Fruit fly (Drosophila melanogaster) whole organism, embryonic: ENCODE results near the gene CG42553.
A peak's percentile ranks its signal among the peaks of the same experiment; 100 is the strongest.

Source experiments
- Atf6 ChIP-seq: fragments of 200-800 bp; sonication (Bioruptor generic); IDR thresholded peaks from 2 replicates; pipeline ENCODE4 v1.3.6; 2022; ENCODE audit warnings: missing biosample characterization, missing genetic modification characterization
- Awh ChIP-seq: fragments of 200-800 bp; sonication (Bioruptor generic); IDR thresholded peaks from 2 replicates; pipeline ENCODE4, ENCODE4 v1.3.6; 2022; ENCODE audit warnings: missing biosample characterization, missing genetic modification characterization
- Blimp-1 ChIP-seq: fragments of 200-800 bp; sonication (Bioruptor generic); optimal IDR thresholded peaks from 3 replicates; lab custom pipeline; 2018; ENCODE audit warnings: missing biosample characterization, missing genetic modification characterization, mild to moderate bottlenecking, moderate library complexity, missing genetic modification reagents
- C15 ChIP-seq: fragments of 200-800 bp; sonication (Bioruptor generic); IDR thresholded peaks from 3 replicates; pipeline ENCODE4 v1.3.6; 2022; ENCODE audit warnings: missing biosample characterization, missing genetic modification characterization
- CG14860 ChIP-seq: fragments of 200-800 bp; sonication (Bioruptor generic); IDR thresholded peaks from 3 replicates; pipeline ENCODE4 v1.3.6; 2022; ENCODE audit warnings: missing biosample characterization, missing genetic modification characterization; ENCODE audit not compliant: partially characterized antibody
- CG1602 ChIP-seq: fragments of 200-800 bp; sonication (Bioruptor generic); optimal IDR thresholded peaks from 3 replicates; lab custom pipeline; 2016; ENCODE audit warnings: missing biosample characterization, missing genetic modification characterization
- CG16813 ChIP-seq: fragments of 200-800 bp; sonication (Bioruptor generic); IDR thresholded peaks from 3 replicates; pipeline ENCODE4 v1.3.6; 2022; ENCODE audit warnings: missing biosample characterization, missing genetic modification characterization; ENCODE audit not compliant: partially characterized antibody
- CG17328 ChIP-seq: fragments of 200-800 bp; sonication (Bioruptor generic); IDR thresholded peaks from 2 replicates; pipeline ENCODE4 v1.3.6; 2022; ENCODE audit warnings: missing biosample characterization, missing genetic modification characterization
- CG18619 ChIP-seq: fragments of 200-800 bp; sonication (Bioruptor generic); optimal IDR thresholded peaks from 3 replicates; lab custom pipeline; 2017; ENCODE audit warnings: missing biosample characterization, mild to moderate bottlenecking, missing genetic modification characterization
- CG18764 ChIP-seq: fragments of 200-800 bp; sonication (Bioruptor generic); optimal IDR thresholded peaks from 3 replicates; lab custom pipeline; 2016; ENCODE audit warnings: missing biosample characterization, missing genetic modification characterization
- CG2116 ChIP-seq: fragments of 200-800 bp; sonication (Bioruptor generic); optimal IDR thresholded peaks from 3 replicates; lab custom pipeline; 2018; ENCODE audit warnings: missing biosample characterization, mild to moderate bottlenecking, missing genetic modification characterization
- CG2678 ChIP-seq: fragments of 200-800 bp; sonication (Bioruptor generic); optimal IDR thresholded peaks from 3 replicates; lab custom pipeline; 2019; ENCODE audit warnings: missing biosample characterization, mild to moderate bottlenecking, missing genetic modification characterization, moderate library complexity
- CG3065 ChIP-seq: fragments of 200-800 bp; sonication (Bioruptor generic); optimal IDR thresholded peaks from 2 replicates; lab custom pipeline; 2016; ENCODE audit warnings: missing biosample characterization, missing genetic modification characterization
- CG31441 ChIP-seq: fragments of 200-800 bp; sonication (Bioruptor generic); IDR thresholded peaks from 2 replicates; pipeline ENCODE4 v1.3.6; 2022; ENCODE audit warnings: missing biosample characterization, missing genetic modification characterization
- CG32772 ChIP-seq: fragments of 200-800 bp; sonication (Bioruptor generic); IDR thresholded peaks from 2 replicates; pipeline ENCODE4 v1.3.6; 2022; ENCODE audit warnings: missing biosample characterization, missing genetic modification characterization
- CG34422 ChIP-seq: fragments of 200-800 bp; sonication (Bioruptor generic); IDR thresholded peaks from 3 replicates; pipeline ENCODE4 v1.3.6; 2022; ENCODE audit warnings: missing biosample characterization, missing genetic modification characterization
- CG4617 ChIP-seq: fragments of 200-800 bp; sonication (Bioruptor generic); optimal IDR thresholded peaks from 3 replicates; lab custom pipeline; 2016; ENCODE audit warnings: missing biosample characterization, missing genetic modification characterization, borderline replicate concordance
- CG7357 ChIP-seq: fragments of 200-800 bp; sonication (Bioruptor generic); IDR thresholded peaks from 3 replicates; pipeline ENCODE4 v1.3.6; 2022; ENCODE audit warnings: missing biosample characterization, missing genetic modification characterization
- CG8359 ChIP-seq: fragments of 200-800 bp; sonication (Bioruptor generic); optimal IDR thresholded peaks from 2 replicates; lab custom pipeline; 2017; ENCODE audit warnings: missing biosample characterization, mild to moderate bottlenecking, missing genetic modification characterization, borderline replicate concordance
- CG8478 ChIP-seq: fragments of >200 bp; optimal IDR thresholded peaks from 2 replicates; lab custom pipeline; 2018
- CG8924 ChIP-seq: fragments of 200-800 bp; optimal IDR thresholded peaks from 3 replicates; lab custom pipeline; 2019; ENCODE audit warnings: missing biosample characterization, mild to moderate bottlenecking, missing genetic modification characterization, moderate library complexity
- Dbx ChIP-seq: fragments of 200-800 bp; sonication (Bioruptor generic); IDR thresholded peaks from 3 replicates; pipeline ENCODE4 v1.3.6; 2022; ENCODE audit warnings: missing biosample characterization, missing genetic modification characterization
- Deaf1 ChIP-seq: fragments of 200-800 bp; optimal IDR thresholded peaks from 3 replicates; lab custom pipeline; 2019; ENCODE audit warnings: missing biosample characterization, mild to moderate bottlenecking, missing genetic modification characterization, moderate library complexity
- Doc3 ChIP-seq: fragments of 200-800 bp; sonication (Bioruptor generic); IDR thresholded peaks from 3 replicates; pipeline ENCODE4 v1.3.6; 2022; ENCODE audit warnings: missing biosample characterization, missing genetic modification characterization; ENCODE audit not compliant: partially characterized antibody
- Dp ChIP-seq: fragments of 200-800 bp; sonication (Bioruptor generic); optimal IDR thresholded peaks from 2 replicates; lab custom pipeline; 2018; ENCODE audit warnings: missing biosample characterization, mild to moderate bottlenecking, missing genetic modification characterization, moderate library complexity
- H2.0 ChIP-seq: fragments of 200-800 bp; sonication (Bioruptor generic); IDR thresholded peaks from 2 replicates; pipeline ENCODE4 v1.3.6; 2022; ENCODE audit warnings: missing biosample characterization, missing genetic modification characterization
- HLHmδ ChIP-seq: fragments of 200-800 bp; sonication (Bioruptor generic); optimal IDR thresholded peaks from 2 replicates; lab custom pipeline; 2018; ENCODE audit warnings: missing biosample characterization, mild to moderate bottlenecking, missing genetic modification characterization, moderate library complexity
- Hey ChIP-seq: fragments of 200-800 bp; sonication (Bioruptor generic); optimal IDR thresholded peaks from 3 replicates; lab custom pipeline; 2018; ENCODE audit warnings: missing biosample characterization, mild to moderate bottlenecking, missing genetic modification characterization
- HmgD ChIP-seq: fragments of 200-800 bp; sonication (Bioruptor generic); optimal IDR thresholded peaks from 3 replicates; lab custom pipeline; 2016; ENCODE audit warnings: missing biosample characterization, missing genetic modification characterization
- Hmr ChIP-seq: fragments of 200-800 bp; sonication (Bioruptor generic); optimal IDR thresholded peaks from 3 replicates; lab custom pipeline; 2017; ENCODE audit warnings: mild to moderate bottlenecking, missing biosample characterization, missing genetic modification reagents, missing genetic modification characterization
- Hmx ChIP-seq: fragments of 200-800 bp; sonication (Bioruptor generic); optimal IDR thresholded peaks from 2 replicates; lab custom pipeline; 2016; ENCODE audit warnings: missing biosample characterization, missing genetic modification characterization
- Max ChIP-seq: fragments of 200-800 bp; sonication (Bioruptor generic); optimal IDR thresholded peaks from 2 replicates; lab custom pipeline; 2016; ENCODE audit warnings: missing biosample characterization, mild to moderate bottlenecking, missing genetic modification characterization
- Nf-YA ChIP-seq: fragments of 200-800 bp; sonication (Bioruptor generic); IDR thresholded peaks from 2 replicates; pipeline ENCODE4 v1.3.6; 2022; ENCODE audit warnings: missing biosample characterization, missing genetic modification characterization
- Nf-YC ChIP-seq: fragments of 200-800 bp; optimal IDR thresholded peaks from 3 replicates; lab custom pipeline; 2019; ENCODE audit warnings: missing biosample characterization, mild to moderate bottlenecking, missing genetic modification characterization, moderate library complexity
- ac ChIP-seq: fragments of 200-800 bp; sonication (Bioruptor generic); optimal IDR thresholded peaks from 3 replicates; lab custom pipeline; 2017; ENCODE audit warnings: missing biosample characterization, mild to moderate bottlenecking, missing genetic modification characterization
- al ChIP-seq: fragments of 200-800 bp; sonication (Bioruptor generic); IDR thresholded peaks from 2 replicates; pipeline ENCODE4 v1.3.6; 2022; ENCODE audit warnings: missing biosample characterization, missing genetic modification characterization
- chn ChIP-seq: fragments of 200-800 bp; sonication (Bioruptor generic); optimal IDR thresholded peaks from 2 replicates; lab custom pipeline; 2016; ENCODE audit warnings: missing biosample characterization, missing genetic modification characterization
- crol ChIP-seq: fragments of 200-800 bp; sonication (Bioruptor generic); IDR thresholded peaks from 2 replicates; pipeline ENCODE4 v1.3.6; 2022; ENCODE audit warnings: missing biosample characterization, missing genetic modification characterization
- dmrt99B ChIP-seq: fragments of 200-800 bp; sonication (Bioruptor generic); optimal IDR thresholded peaks from 2 replicates; lab custom pipeline; 2018; ENCODE audit warnings: missing biosample characterization, mild to moderate bottlenecking, missing genetic modification characterization, moderate library complexity
- dpn ChIP-seq, 2 experiments: fragments of 200-800 bp; sonication (Bioruptor generic); optimal IDR thresholded peaks; 3 replicates each; lab custom pipeline; 2016; ENCODE audit warnings: missing biosample characterization in 2 of 2, missing genetic modification characterization in 2 of 2
- esg ChIP-seq: fragments of 200-800 bp; sonication (Bioruptor generic); conservative IDR thresholded peaks from 2 replicates; pipeline ENCODE4 v1.3.6; 2022; ENCODE audit warnings: missing biosample characterization, missing genetic modification characterization
- exex ChIP-seq: fragments of 200-800 bp; sonication (Bioruptor generic); optimal IDR thresholded peaks from 4 replicates; lab custom pipeline; 2018; ENCODE audit warnings: missing biosample characterization, mild to moderate bottlenecking, missing genetic modification characterization, moderate library complexity
- eyg ChIP-seq: fragments of 200-800 bp; sonication (Bioruptor generic); optimal IDR thresholded peaks from 3 replicates; lab custom pipeline; 2016; ENCODE audit warnings: missing biosample characterization, missing genetic modification characterization
- jing ChIP-seq: fragments of 200-800 bp; sonication (Bioruptor generic); optimal IDR thresholded peaks from 2 replicates; lab custom pipeline; 2018; ENCODE audit warnings: missing biosample characterization, mild to moderate bottlenecking, missing genetic modification characterization
- knrl ChIP-seq: fragments of 200-800 bp; sonication (Bioruptor generic); IDR thresholded peaks from 3 replicates; pipeline ENCODE4 v1.3.6; 2022; ENCODE audit warnings: missing biosample characterization, missing genetic modification characterization; ENCODE audit not compliant: partially characterized antibody
- ranshi ChIP-seq: fragments of 200-800 bp; sonication (Bioruptor generic); IDR thresholded peaks from 2 replicates; pipeline ENCODE4 v1.3.6; 2022; ENCODE audit warnings: missing biosample characterization, missing genetic modification characterization
- tna ChIP-seq: fragments of 200-800 bp; sonication (Bioruptor generic); IDR thresholded peaks from 2 replicates; pipeline ENCODE4 v1.3.6; 2022; ENCODE audit warnings: missing biosample characterization, missing genetic modification characterization; ENCODE audit not compliant: partially characterized antibody
- twi ChIP-seq: fragments of 200-800 bp; optimal IDR thresholded peaks from 2 replicates; lab custom pipeline; 2019; ENCODE audit warnings: missing biosample characterization, mild to moderate bottlenecking, missing genetic modification characterization, moderate library complexity
- tx ChIP-seq: fragments of 200-800 bp; sonication (Bioruptor generic); optimal IDR thresholded peaks from 2 replicates; lab custom pipeline; 2016; ENCODE audit warnings: missing biosample characterization, missing genetic modification characterization
- vnd ChIP-seq: fragments of 200-800 bp; sonication (Bioruptor generic); IDR thresholded peaks from 3 replicates; pipeline ENCODE4 v1.3.6; 2022; ENCODE audit warnings: missing biosample characterization, missing genetic modification characterization; ENCODE audit not compliant: partially characterized antibody

Gene CG42553

dm6 chr3L:872389-872972, 38.6 kb downstream of the CG42553 start (continued):
- TF ChIP-seq CG16813 (peak; percentile 86), tna (GFP tag; lab: Robert Waterston, UW) (peak; percentile 56; the same call in 1 of the 2 replicates), Atf6 (GFP tag; lab: Robert Waterston, UW) (no peak), CG32772 (no peak), jing (no peak), al (GFP tag; lab: Robert Waterston, UW) (peak; percentile 41; the same call in 1 of the 2 replicates), chn (GFP tag; lab: Kevin White, UChicago) (peak; percentile 14), Hmr (GFP tag; lab: Kevin White, UChicago) (peak; percentile 32), eyg (GFP tag; lab: Kevin White, UChicago) (no peak), vnd (GFP tag; lab: Robert Waterston, UW) (peak; percentile 85), CG17328 (GFP tag; lab: Robert Waterston, UW) (no peak), CG2116 (GFP tag; lab: Kevin White, UChicago) (peak; percentile 47), dmrt99B (tag; lab: Kevin White, UChicago) (peak; percentile 7), HmgD (peak; percentile 67), CG8359 (GFP tag; lab: Kevin White, UChicago) (no peak), Max (GFP tag; lab: Kevin White, UChicago) (peak; percentile 38), tx (peak; percentile 34), Nf-YC (tag; lab: Kevin White, UChicago) (peak; percentile 44), CG8478 (lab: Kevin White, UChicago) (peak; percentile 85), CG14860 (GFP tag; lab: Robert Waterston, UW) (peak; percentile 80; the same call in 2 of the 3 replicates), Dp (GFP tag; lab: Kevin White, UChicago) (peak; percentile 42), ranshi (peak; percentile 26; the same call in 1 of the 2 replicates), Deaf1 (tag; lab: Kevin White, UChicago) (no peak), crol (GFP tag; lab: Robert Waterston, UW) (no peak), CG4617 (peak; percentile 56), Hmx (GFP tag; lab: Kevin White, UChicago) (no peak), Nf-YA (GFP tag; lab: Robert Waterston, UW) (no peak), CG31441 (GFP tag; lab: Robert Waterston, UW) (peak; percentile 9; the same call in 1 of the 2 replicates), CG18619 (GFP tag; lab: Kevin White, UChicago) (no peak), Awh (GFP tag; lab: Robert Waterston, UW) (no peak), CG1602 (GFP tag; lab: Kevin White, UChicago) (peak; percentile 21), H2.0 (GFP tag; lab: Robert Waterston, UW) (no peak), CG7357 (GFP tag; lab: Robert Waterston, UW) (no peak), twi (tag; lab: Kevin White, UChicago) (peak; percentile 15), Blimp-1 (peak; percentile 45), exex (tag; lab: Kevin White, UChicago) (peak; percentile 7), dpn (GFP tag; optimal IDR thresholded peaks at IDR 0.05; lab: Kevin White, UChicago) (peak; percentile 28 to 45), CG34422 (GFP tag; lab: Robert Waterston, UW) (peak; percentile 67), Hey (no peak), CG18764 (no peak), esg (GFP tag; lab: Robert Waterston, UW) (no peak), CG2678 (tag; lab: Kevin White, UChicago) (peak; percentile 51), Dbx (GFP tag; lab: Robert Waterston, UW) (0 out of 3 replicates have a peak, but pooled peaks have one; percentile 48), CG3065 (GFP tag; lab: Kevin White, UChicago) (no peak), Doc3 (GFP tag; lab: Robert Waterston, UW) (peak; percentile 77; the same call in 2 of the 3 replicates), HLHmδ (GFP tag; lab: Kevin White, UChicago) (no peak), ac (GFP tag; lab: Kevin White, UChicago) (no peak), CG8924 (peak; percentile 20), C15 (GFP tag; lab: Robert Waterston, UW) (no peak), knrl (GFP tag; lab: Robert Waterston, UW) (peak; percentile 89; the same call in 2 of the 3 replicates)
